Fruit fly (Drosophila melanogaster): Measurements from ENCODE around the gene CG32987.

The CG32987 gene

dm6 chr2L:8825222-8825869, 38.3 kb upstream of the CG32987 start, which contains the start of gene SoxN (continued):
- TF ChIP-seq nau (GFP tag; optimal IDR thresholded peaks at IDR 0.05) (no peak), CG13123 (GFP tag; optimal IDR thresholded peaks at IDR 0.05) (no peak), CG12769 (tag; optimal IDR thresholded peaks at IDR 0.05) (peak; percentile 16), shn (GFP tag; optimal IDR thresholded peaks at IDR 0.05) (no peak), slou (GFP tag; optimal IDR thresholded peaks at IDR 0.05) (no peak), sima (GFP tag; optimal IDR thresholded peaks at IDR 0.05) (no peak), Max (GFP tag; optimal IDR thresholded peaks at IDR 0.05) (no peak), NC2α (GFP tag; optimal IDR thresholded peaks at IDR 0.05) (no peak), toy (GFP tag; IDR thresholded peaks at IDR 0.05) (no peak), Eip74EF (GFP tag; optimal IDR thresholded peaks at IDR 0.05) (no peak), CG31441 (GFP tag; IDR thresholded peaks at IDR 0.05) (no peak), tup (GFP tag; optimal IDR thresholded peaks at IDR 0.05) (no peak), CG8359 (GFP tag; optimal IDR thresholded peaks at IDR 0.05; ENCODE audit: borderline replicate concordance) (no peak), croc (GFP tag; conservative IDR thresholded peaks at IDR 0.05) (no peak)

- TF ChIP-seq CG7357 (GFP tag; IDR thresholded peaks at IDR 0.05) (no peak), CG11560 (tag; IDR thresholded peaks at IDR 0.05) (no peak), CG10209 (GFP tag; optimal IDR thresholded peaks at IDR 0.05) (no peak), chn (GFP tag; optimal IDR thresholded peaks at IDR 0.05) (no peak), Ets65A (GFP tag) (peak; percentile 64), run (tag; optimal IDR thresholded peaks at IDR 0.05) (no peak), salm (tag; optimal IDR thresholded peaks at IDR 0.05) (no peak), usp (GFP tag; optimal IDR thresholded peaks at IDR 0.05) (no peak), wek (GFP tag; optimal IDR thresholded peaks at IDR 0.05) (no peak), cad (GFP tag; optimal IDR thresholded peaks at IDR 0.05) (no peak), Pdp1 (GFP tag; optimal IDR thresholded peaks at IDR 0.05) (no peak), CG7839 (tag; optimal IDR thresholded peaks at IDR 0.05) (no peak), dan (GFP tag; IDR thresholded peaks at IDR 0.05) (no peak), H15 (GFP tag; IDR thresholded peaks at IDR 0.05) (no peak), CG2120 (GFP tag; optimal IDR thresholded peaks at IDR 0.05) (no peak), YL-1 (GFP tag; optimal IDR thresholded peaks at IDR 0.05) (no peak), gcm (GFP tag; optimal IDR thresholded peaks at IDR 0.05) (no peak), yki (optimal IDR thresholded peaks at IDR 0.05) (no peak), Med (GFP tag) (peak; percentile 51), dpn (GFP tag; optimal IDR thresholded peaks at IDR 0.05) (no peak), amos (GFP tag; IDR thresholded peaks at IDR 0.05; ENCODE audit: partially characterized antibody) (0 out of 2 replicates have a peak, but pooled peaks have one; percentile 14), CG10565 (GFP tag; optimal IDR thresholded peaks at IDR 0.05) (no peak), CG9876 (GFP tag; optimal IDR thresholded peaks at IDR 0.05) (no peak), Tbp (GFP tag; optimal IDR thresholded peaks at IDR 0.05) (no peak)
These were observed 35.2 kb upstream of the CG32987 start for dm6 chr2L:8828387-8828786.

All from whole organism, embryonic.